Worm (Caenorhabditis elegans) whole organism, young adult: ENCODE results near the gene str-87.

Experiments used
- F33H1.4 ChIP-seq: fragments of 200-800 bp; sonication (Bioruptor generic); IDR thresholded peaks from 2 replicates; pipeline ENCODE4 v1.3.6; 2022; ENCODE audit warnings: missing genetic modification reagents, missing genetic modification characterization, missing compliant biosample characterization
- F57C9.4 ChIP-seq: sonication (generic microtip); optimal IDR thresholded peaks from 2 replicates; lab custom pipeline; 2017; ENCODE audit warnings: mild to moderate bottlenecking, missing genetic modification characterization, missing compliant biosample characterization
- T07F8.4 ChIP-seq: sonication (generic microtip); optimal IDR thresholded peaks from 2 replicates; lab custom pipeline; 2016; ENCODE audit warnings: mild to moderate bottlenecking, missing genetic modification characterization, moderate library complexity, missing compliant biosample characterization
- Y56A3A.18 ChIP-seq: fragments of 200-800 bp; sonication (Bioruptor generic); IDR thresholded peaks from 2 replicates; pipeline ENCODE4 v1.3.6; 2022; ENCODE audit warnings: missing genetic modification reagents, missing genetic modification characterization, missing compliant biosample characterization
- ama-1 ChIP-seq, 3 experiments: fragments of 150-350 bp in 1 of 3; sonication (generic microtip) in 2 of 3; optimal IDR thresholded peaks; 2 replicates each; lab custom pipeline; 2014 to 2018; ENCODE audit warnings: missing biosample characterization in 2 of 3, missing genetic modification characterization in 2 of 3, missing genetic modification reagents in 2 of 3
- bed-2 ChIP-seq: fragments of 200-800 bp; sonication (Bioruptor generic); IDR thresholded peaks from 2 replicates; pipeline ENCODE4 v1.3.6; 2022; ENCODE audit warnings: missing genetic modification reagents, missing genetic modification characterization, missing compliant biosample characterization
- ccch-3 ChIP-seq: fragments of 200-800 bp; sonication (Bioruptor generic); optimal IDR thresholded peaks from 2 replicates; lab custom pipeline; 2018; ENCODE audit warnings: mild to moderate bottlenecking, missing genetic modification characterization, missing compliant biosample characterization
- ceh-100 ChIP-seq: fragments of 200-800 bp; sonication (Bioruptor generic); IDR thresholded peaks from 2 replicates; pipeline ENCODE4 v1.3.6; 2022; ENCODE audit warnings: missing genetic modification reagents, missing genetic modification characterization, missing compliant biosample characterization
- dox-1 ChIP-seq: fragments of 200-800 bp; sonication (Bioruptor generic); IDR thresholded peaks from 2 replicates; pipeline ENCODE4 v1.3.6; 2022; ENCODE audit warnings: missing genetic modification reagents, missing genetic modification characterization, missing compliant biosample characterization
- dpff-1 ChIP-seq: sonication (generic microtip); optimal IDR thresholded peaks from 2 replicates; lab custom pipeline; 2017; ENCODE audit warnings: mild to moderate bottlenecking, missing genetic modification characterization, missing compliant biosample characterization
- egl-44 ChIP-seq: fragments of 200-800 bp; sonication (Bioruptor generic); IDR thresholded peaks from 2 replicates; pipeline ENCODE4 v1.3.6; 2022; ENCODE audit warnings: missing genetic modification reagents, missing genetic modification characterization, missing compliant biosample characterization
- ets-4 ChIP-seq: fragments of 200-800 bp; sonication (Bioruptor generic); optimal IDR thresholded peaks from 2 replicates; lab custom pipeline; 2018; ENCODE audit warnings: mild to moderate bottlenecking, missing genetic modification characterization, missing compliant biosample characterization
- gei-17 ChIP-seq: fragments of 200-800 bp; sonication (Bioruptor generic); optimal IDR thresholded peaks from 2 replicates; lab custom pipeline; 2018; ENCODE audit warnings: mild to moderate bottlenecking, missing genetic modification characterization, missing compliant biosample characterization
- him-1 ChIP-seq: sonication (generic microtip); optimal IDR thresholded peaks from 2 replicates; lab custom pipeline; 2016; ENCODE audit warnings: missing genotype, missing genetic modification reagents, missing genetic modification characterization, missing compliant biosample characterization
- hrde-1 ChIP-seq: sonication (generic microtip); optimal IDR thresholded peaks from 2 replicates; lab custom pipeline; 2016; ENCODE audit warnings: missing genetic modification characterization, mild to moderate bottlenecking, missing compliant biosample characterization, moderate library complexity, missing genotype, missing genetic modification reagents, borderline replicate concordance
- let-607 ChIP-seq, 2 experiments: fragments of 200-800 bp in 1 of 2; sonication (Bioruptor generic) in 1 of 2; sonication (generic microtip) in 1 of 2; optimal IDR thresholded peaks; 2 replicates each; lab custom pipeline; 2016 to 2018; ENCODE audit warnings: mild to moderate bottlenecking in 2 of 2, missing compliant biosample characterization in 2 of 2, missing genetic modification characterization in 2 of 2, moderate library complexity in 2 of 2, missing genotype in 1 of 2
- lin-40 ChIP-seq: sonication (generic microtip); optimal IDR thresholded peaks from 2 replicates; lab custom pipeline; 2016; ENCODE audit warnings: missing genetic modification characterization, mild to moderate bottlenecking, missing compliant biosample characterization, missing genotype, missing genetic modification reagents
- lir-1 ChIP-seq: fragments of 200-800 bp; sonication (Bioruptor generic); conservative IDR thresholded peaks from 2 replicates; pipeline ENCODE4 v1.3.6; 2022; ENCODE audit warnings: missing genetic modification reagents, missing genetic modification characterization, missing compliant biosample characterization
- lsl-1 ChIP-seq: fragments of 200-800 bp; sonication (Bioruptor generic); optimal IDR thresholded peaks from 2 replicates; lab custom pipeline; 2018; ENCODE audit warnings: mild to moderate bottlenecking, missing genetic modification characterization, moderate library complexity, missing compliant biosample characterization
- lsy-27 ChIP-seq: sonication (generic microtip); optimal IDR thresholded peaks from 2 replicates; lab custom pipeline; 2017; ENCODE audit warnings: missing genetic modification characterization, mild to moderate bottlenecking, missing compliant biosample characterization, antibody characterized with exemption, missing genotype, borderline replicate concordance; ENCODE audit not compliant: insufficient read depth
- mes-4 ChIP-seq: sonication (generic microtip); optimal IDR thresholded peaks from 2 replicates; lab custom pipeline; 2016; ENCODE audit warnings: missing genotype, missing genetic modification characterization, missing compliant biosample characterization
- mxl-1 ChIP-seq: sonication (generic microtip); optimal IDR thresholded peaks from 2 replicates; lab custom pipeline; 2016; ENCODE audit warnings: missing genetic modification characterization, missing compliant biosample characterization
- nfya-2 ChIP-seq: fragments of 200-800 bp; sonication (Bioruptor generic); IDR thresholded peaks from 2 replicates; pipeline ENCODE4 v1.3.6; 2022; ENCODE audit warnings: missing genetic modification reagents, missing genetic modification characterization, missing compliant biosample characterization
- nfyb-1 ChIP-seq: fragments of 200-800 bp; sonication (Bioruptor generic); IDR thresholded peaks from 2 replicates; pipeline ENCODE4 v1.3.6; 2022; ENCODE audit warnings: missing genetic modification reagents, missing genetic modification characterization, missing compliant biosample characterization
- nhr-120 ChIP-seq: fragments of 200-800 bp; sonication (Bioruptor generic); IDR thresholded peaks from 2 replicates; pipeline ENCODE4 v1.3.6; 2022; ENCODE audit warnings: missing genetic modification characterization, missing compliant biosample characterization
- nhr-27 ChIP-seq: fragments of 200-800 bp; sonication (Bioruptor generic); optimal IDR thresholded peaks from 2 replicates; lab custom pipeline; 2018; ENCODE audit warnings: mild to moderate bottlenecking, missing genetic modification characterization, moderate library complexity, missing compliant biosample characterization
- nhr-80 ChIP-seq: sonication (generic microtip); optimal IDR thresholded peaks from 2 replicates; lab custom pipeline; 2016; ENCODE audit warnings: missing genetic modification characterization, missing compliant biosample characterization
- snpc-1.1 ChIP-seq: sonication (generic microtip); optimal IDR thresholded peaks from 2 replicates; lab custom pipeline; 2017; ENCODE audit warnings: missing genetic modification characterization, mild to moderate bottlenecking, missing compliant biosample characterization, antibody characterized with exemption, moderate library complexity, missing genotype, missing genetic modification reagents; ENCODE audit not compliant: insufficient read depth
- tlf-1 ChIP-seq: fragments of 200-800 bp; sonication (Bioruptor generic); optimal IDR thresholded peaks from 2 replicates; lab custom pipeline; 2018; ENCODE audit warnings: mild to moderate bottlenecking, missing genetic modification characterization, missing compliant biosample characterization
- ztf-3 ChIP-seq: fragments of 200-800 bp; sonication (Bioruptor generic); optimal IDR thresholded peaks from 2 replicates; lab custom pipeline; 2018; ENCODE audit warnings: mild to moderate bottlenecking, missing genetic modification characterization, missing compliant biosample characterization

Gene str-87

DNA sequence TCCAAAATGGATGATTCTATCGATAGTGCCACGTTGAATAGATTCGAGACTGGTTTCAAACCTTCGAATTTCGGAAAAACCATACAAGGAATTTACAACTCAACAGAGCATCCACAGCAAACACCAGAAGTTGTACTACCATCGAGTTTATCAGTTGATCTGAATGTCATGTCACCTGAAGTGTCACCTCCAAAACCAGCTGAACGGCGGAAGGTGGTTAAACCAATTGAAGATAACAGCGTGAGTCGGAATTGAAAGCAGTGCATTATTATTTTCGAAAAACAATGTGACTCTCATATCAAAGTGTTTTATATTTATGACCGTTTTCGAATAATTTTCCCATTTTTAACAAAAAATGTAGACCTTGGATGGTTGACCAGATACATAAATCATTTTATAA lies 39.0 kb downstream of the str-87 start:
- TF ChIP-seq egl-44 (GFP tag; lab: Robert Waterston, UW): no peak
- TF ChIP-seq F57C9.4 (tag; lab: Kevin White, UChicago): no peak
- TF ChIP-seq nhr-120 (GFP tag; lab: Robert Waterston, UW): no peak
- no peak for TF ChIP-seq Y56A3A.18
- peak; percentile 76 for TF ChIP-seq nhr-80
- TF ChIP-seq bed-2: no peak
- no peak for TF ChIP-seq ccch-3 (GFP tag; lab: Kevin White, UChicago)
- peak; percentile 25 for TF ChIP-seq ets-4
- TF ChIP-seq hrde-1 (tag; lab: Kevin White, UChicago): no peak
- no peak for TF ChIP-seq nfya-2 (GFP tag; lab: Robert Waterston, UW)
- no peak for TF ChIP-seq let-607 (tag; optimal IDR thresholded peaks at IDR 0.05; lab: Kevin White, UChicago)
- no peak for TF ChIP-seq tlf-1 (GFP tag; lab: Kevin White, UChicago)
- peak; percentile 23; the same call in 1 of the 2 replicates for TF ChIP-seq dox-1 (GFP tag; lab: Robert Waterston, UW)

DNA sequence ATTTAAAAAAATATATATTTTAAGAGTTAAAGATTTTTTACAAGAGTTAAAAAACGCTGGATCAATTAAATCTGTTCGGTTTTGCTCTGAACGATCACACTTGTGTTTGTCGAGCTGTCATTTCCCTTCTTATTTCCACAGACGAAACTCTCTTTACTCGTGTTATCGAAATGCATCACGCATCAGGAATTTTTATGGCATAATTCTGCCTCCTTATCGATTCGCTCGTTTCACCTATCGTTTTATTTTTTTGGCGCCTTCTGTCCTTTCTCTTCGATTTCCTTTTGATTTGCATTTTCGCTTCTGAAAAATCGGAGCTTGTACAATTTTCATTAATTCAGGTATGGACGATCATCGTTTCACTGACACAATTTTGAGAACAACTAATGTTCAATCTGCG lies 39.6 kb downstream of the str-87 start:
- TF ChIP-seq dox-1 (GFP tag; lab: Robert Waterston, UW) (no peak), nhr-80 (peak; percentile 0)

DNA sequence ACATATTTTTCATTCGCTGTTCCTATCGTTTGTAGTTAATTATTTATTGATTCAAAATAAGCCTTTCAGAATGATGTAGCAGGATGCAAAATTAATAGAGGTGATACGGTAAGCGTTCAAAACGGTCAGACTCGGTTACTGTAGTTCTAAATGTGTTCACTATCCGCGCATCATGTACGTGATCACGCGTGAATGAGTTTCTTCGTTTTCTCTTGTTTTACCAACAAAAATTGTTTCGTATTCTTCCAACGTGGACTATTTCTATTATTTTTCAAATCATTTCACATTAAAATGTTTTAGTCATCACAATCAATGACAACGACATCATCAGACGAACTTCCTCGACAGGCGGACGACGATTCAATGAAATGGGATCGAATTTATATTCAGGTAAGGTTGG lies 40.5 kb downstream of the str-87 start, which contains the start of gene gck-1:
TSS of gene gck-1 (plus strand) at position 301 of the 400 bp plus-strand sequence.
- TF ChIP-seq F57C9.4 (tag; lab: Kevin White, UChicago) (no peak), lsl-1 (GFP tag; lab: Kevin White, UChicago) (peak; percentile 40), mes-4 (tag; lab: Kevin White, UChicago) (no peak), snpc-1.1 (tag; lab: Kevin White, UChicago) (no peak)
- TF ChIP-seq, all 124 proteins: peak for 1

DNA sequence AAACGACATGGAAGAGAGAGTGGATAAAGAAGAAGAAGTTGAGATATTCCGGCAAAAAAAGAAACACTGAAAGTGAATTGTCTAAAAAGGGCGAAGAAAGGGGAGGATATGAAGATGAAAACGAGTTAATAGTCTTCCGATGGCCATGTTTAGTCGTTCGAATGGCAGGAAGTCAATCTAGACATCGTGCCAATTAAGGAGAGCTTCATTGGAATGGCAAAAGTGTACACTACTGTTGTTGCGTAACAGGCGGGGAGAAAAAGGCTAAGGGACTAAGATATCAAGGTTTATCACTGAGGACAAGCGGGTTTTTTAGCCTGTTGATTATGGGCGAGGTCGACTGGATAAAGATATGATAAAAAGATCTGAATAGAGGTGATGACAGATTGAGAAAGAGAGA lies 41.9 kb downstream of the str-87 start:
- TF ChIP-seq ama-1 (optimal IDR thresholded peaks at IDR 0.05; lab: Kevin White, UChicago) (no peak), ama-1 (GFP tag; optimal IDR thresholded peaks at IDR 0.05; lab: Kevin White, UChicago) (no peak), gei-17 (no peak), mxl-1 (tag; lab: Kevin White, UChicago) (no peak), dpff-1 (no peak), ztf-3 (GFP tag; lab: Kevin White, UChicago) (no peak), lin-40 (tag; lab: Kevin White, UChicago) (no peak), ets-4 (no peak), lir-1 (no peak), T07F8.4 (tag; lab: Kevin White, UChicago) (no peak), nhr-27 (tag; lab: Kevin White, UChicago) (no peak), tlf-1 (GFP tag; lab: Kevin White, UChicago) (no peak)
- TF ChIP-seq, all 124 proteins: peak for 0

DNA sequence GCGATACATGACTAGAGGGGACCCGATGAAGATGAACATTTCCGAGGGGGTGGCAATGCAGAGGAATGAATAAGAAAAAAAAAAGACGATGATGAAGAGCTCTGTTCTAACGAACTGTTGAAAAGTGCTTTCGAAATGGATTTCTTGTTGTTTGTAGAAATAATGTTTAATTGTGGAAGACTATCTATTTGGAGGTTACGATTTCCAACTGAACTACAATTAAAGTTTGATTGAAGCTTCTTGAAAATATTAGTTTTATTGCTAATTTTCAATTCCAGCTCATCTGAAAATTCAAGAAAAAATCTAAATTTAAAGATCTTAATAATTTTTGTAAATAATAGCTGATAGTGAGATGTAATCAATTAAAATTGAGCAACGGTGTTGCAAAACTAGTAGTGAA lies 43.5 kb downstream of the str-87 start:
- no peak for TF ChIP-seq lsy-27

DNA sequence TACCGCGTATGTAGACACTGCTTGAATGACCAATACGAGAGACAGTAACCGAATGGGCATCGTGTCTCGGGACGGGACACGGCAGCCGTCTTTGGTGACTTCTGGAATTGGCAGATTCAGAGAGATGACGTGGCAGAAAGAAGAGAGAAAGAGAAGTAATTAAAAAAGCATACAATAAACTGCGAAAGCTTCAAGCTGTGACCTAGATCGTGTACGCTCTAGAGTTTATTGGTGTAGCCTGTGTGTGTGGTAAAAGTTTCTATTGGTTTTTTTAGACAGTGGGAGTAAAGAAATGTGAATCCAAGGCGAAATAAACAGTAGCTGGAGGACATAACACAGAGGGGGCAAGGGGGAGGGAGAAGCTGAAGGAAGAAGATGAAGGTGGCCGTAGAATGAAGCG lies 44.0 kb downstream of the str-87 start, which contains the start of gene T19A5.3:
TSS of gene T19A5.3 (minus strand) at position 101 of the 400 bp plus-strand sequence.
- TF ChIP-seq nfyb-1: no peak
- TF ChIP-seq F33H1.4 (GFP tag; lab: Robert Waterston, UW): no peak
- no peak for TF ChIP-seq ceh-100 (GFP tag; lab: Robert Waterston, UW)
- no peak for TF ChIP-seq him-1 (tag; lab: Kevin White, UChicago)
